Worm (Caenorhabditis elegans): ENCODE results near the gene bath-23.

DNA sequence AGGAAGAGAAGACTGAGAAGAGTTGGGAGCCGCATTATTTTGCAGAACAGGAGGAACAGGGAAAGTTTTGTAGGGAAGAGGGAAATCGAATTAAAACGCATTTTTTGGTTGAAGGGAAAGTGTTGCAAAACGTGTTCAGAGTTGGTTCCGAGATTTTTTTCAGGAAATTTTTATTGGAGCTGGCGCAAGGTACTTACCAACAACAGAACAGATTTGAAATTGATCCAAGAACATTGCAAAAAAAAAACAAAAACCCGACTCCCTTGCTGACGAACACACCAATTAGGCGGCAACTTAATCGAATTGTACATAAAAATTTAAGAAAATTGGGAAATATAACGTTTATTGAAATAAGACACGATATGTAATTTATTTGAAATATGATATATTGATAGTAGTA is 32.6 kb upstream of the bath-23 start, which contains the start of gene F14D2.7:
- TF ChIP-seq ama-1 (optimal IDR thresholded peaks at IDR 0.05) (no peak), pes-1 (GFP tag; IDR thresholded peaks at IDR 0.05) (no peak), F13C5.2 (tag; optimal IDR thresholded peaks at IDR 0.05) (no peak), tbx-37 (GFP tag; conservative IDR thresholded peaks at IDR 0.05) (no peak), scrt-1 (GFP tag; IDR thresholded peaks at IDR 0.05) (no peak), ceh-13 (GFP tag; optimal IDR thresholded peaks at IDR 0.05) (no peak), hmbx-1 (tag; optimal IDR thresholded peaks at IDR 0.05) (no peak), flt-1 (GFP tag; IDR thresholded peaks at IDR 0.05) (no peak)
